Worm (Caenorhabditis elegans): Measurements from ENCODE around the gene H41C03.2.
"Not testable (repeated sequence)": the region's sequence is repeated elsewhere in the genome, so short reads cannot be mapped to it uniquely, and the experiment has no call there.

H41C03.2 gene

DNA sequence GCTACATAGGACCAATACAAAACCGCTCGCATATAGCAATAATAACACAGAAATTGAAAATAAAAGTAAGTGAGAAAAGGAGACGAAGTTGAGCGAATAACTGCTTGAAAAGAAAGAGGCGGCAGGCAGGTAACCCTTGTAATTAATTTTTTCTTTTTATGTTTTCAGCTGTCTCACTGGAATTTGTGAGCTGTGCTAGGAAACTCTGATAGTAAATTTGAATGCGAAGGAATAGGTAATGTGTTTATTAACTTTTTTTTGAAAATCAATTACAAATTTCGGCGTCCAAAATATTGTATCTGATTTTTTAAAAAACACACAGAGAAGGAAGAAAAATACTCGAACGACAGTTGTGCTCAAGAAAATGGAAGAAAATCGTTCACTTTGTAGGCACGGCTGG, at the start of gene H41C03.2:
TSS of gene H41C03.2 (minus strand) at position 101 of the 400 bp plus-strand sequence.
- TF ChIP-seq W03F9.2 (tag; optimal IDR thresholded peaks at IDR 0.05) (no peak), him-1 (tag; optimal IDR thresholded peaks at IDR 0.05) (no peak), dao-5 (tag; optimal IDR thresholded peaks at IDR 0.05) (no peak)

DNA sequence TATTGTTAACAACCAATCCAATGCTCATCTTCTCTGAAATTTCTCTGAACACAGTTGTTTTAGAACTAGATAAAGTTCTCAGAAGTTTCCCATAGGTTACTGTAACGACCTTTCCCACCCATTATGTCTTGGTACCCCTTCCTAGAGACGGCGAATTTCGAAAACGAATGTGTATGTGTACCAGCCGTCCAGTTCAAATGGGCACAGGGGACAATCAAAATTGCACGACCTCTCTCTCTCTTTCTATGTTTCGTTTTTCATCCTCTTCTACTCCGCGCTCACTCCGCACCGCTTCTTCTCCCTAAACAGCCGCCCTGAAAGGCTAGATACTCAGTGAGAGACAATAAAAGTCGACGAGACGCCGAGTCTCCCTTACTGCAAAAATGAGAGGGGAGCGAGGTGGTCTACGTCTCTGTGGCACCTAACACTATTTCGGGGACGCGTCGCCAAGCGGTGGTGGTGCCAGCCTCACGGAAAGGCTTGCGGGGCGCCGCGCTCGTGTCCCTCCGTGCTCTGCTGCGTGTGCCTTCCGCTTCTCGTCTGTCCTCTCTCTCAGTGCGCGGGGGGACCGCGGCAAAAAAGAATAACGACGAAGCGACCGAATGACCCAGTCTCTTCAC, 49.6 kb upstream of the H41C03.2 start:
- TF ChIP-seq W03F9.2 (tag; optimal IDR thresholded peaks at IDR 0.05) = no peak

DNA sequence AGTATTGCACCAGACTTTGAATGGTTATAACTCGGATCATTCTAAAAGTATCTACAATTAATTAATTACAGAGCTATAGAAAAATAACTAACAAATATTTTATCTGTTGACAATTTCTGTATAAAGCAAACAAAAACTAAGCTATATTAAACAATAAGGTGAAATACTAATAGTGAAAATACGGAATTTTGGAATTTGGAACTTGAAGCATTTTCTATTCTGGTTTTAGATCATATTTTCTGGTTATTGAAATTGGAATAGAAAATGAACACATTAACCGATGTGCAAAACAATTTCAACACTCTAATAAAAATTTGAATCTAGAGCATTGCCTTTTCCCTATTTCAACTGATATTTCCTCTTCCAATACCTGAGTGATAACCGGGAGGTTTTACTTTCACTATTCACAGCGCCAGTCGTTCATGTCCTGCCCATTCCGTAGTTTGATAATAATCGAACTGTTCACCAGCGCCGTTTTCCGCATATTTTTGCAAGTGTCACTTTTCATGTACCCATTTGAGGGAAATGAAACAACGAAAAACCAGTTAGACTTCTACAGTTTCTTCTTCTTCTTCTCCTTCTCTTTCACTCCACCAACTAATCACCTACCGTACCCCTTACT, 48.1 kb upstream of the H41C03.2 start:
- TF ChIP-seq him-1 (tag; optimal IDR thresholded peaks at IDR 0.05) (no peak), dao-5 (tag; optimal IDR thresholded peaks at IDR 0.05) (no peak), W03F9.2 (tag; optimal IDR thresholded peaks at IDR 0.05) (peak; percentile 16)

DNA sequence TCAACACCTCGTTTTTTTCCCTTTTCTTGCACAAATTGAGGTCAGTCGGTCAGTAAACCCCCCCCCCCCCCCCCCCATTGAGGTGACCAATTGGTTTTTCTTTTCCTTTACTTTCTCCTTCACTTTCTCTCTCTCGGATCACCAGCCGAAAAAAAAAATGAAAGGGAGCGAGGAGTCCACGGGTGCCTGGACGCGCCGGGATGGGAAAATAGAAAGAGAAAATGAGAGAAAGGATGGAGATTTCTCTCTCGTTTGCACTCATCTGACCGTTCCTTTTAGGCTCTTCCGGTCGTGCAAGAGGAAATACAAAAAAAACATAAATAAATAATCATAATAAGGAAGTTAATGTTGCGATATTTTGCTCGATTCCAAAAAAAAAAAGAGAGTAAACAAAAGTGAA, 47.2 kb upstream of the H41C03.2 start:
- no peak for TF ChIP-seq him-1 (tag; optimal IDR thresholded peaks at IDR 0.05)
- TF ChIP-seq W03F9.2 (tag; optimal IDR thresholded peaks at IDR 0.05) = no peak
- no peak for TF ChIP-seq dao-5 (tag; optimal IDR thresholded peaks at IDR 0.05)

DNA sequence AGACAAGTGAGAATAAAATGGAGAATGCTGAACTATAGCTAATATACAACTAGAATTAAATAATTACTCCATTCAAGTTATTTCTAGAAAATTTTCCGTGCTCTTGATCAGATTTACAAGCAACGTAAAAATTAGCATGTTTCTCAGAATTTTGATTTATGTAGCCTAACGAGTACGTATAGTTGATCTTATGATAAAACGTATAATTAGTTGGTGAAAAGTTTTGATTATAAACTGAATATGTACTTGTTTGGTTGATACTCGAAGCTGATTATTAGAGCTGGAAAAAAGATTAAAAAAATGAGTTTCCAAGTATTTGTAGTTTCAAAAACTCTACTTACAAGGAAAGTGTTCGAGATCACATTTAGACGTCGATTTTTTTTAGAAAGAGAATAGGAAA, 44.6 kb upstream of the H41C03.2 start:
- TF ChIP-seq dao-5 (tag; optimal IDR thresholded peaks at IDR 0.05) (no peak), him-1 (tag; optimal IDR thresholded peaks at IDR 0.05) (no peak), W03F9.2 (tag; optimal IDR thresholded peaks at IDR 0.05) (no peak)

DNA sequence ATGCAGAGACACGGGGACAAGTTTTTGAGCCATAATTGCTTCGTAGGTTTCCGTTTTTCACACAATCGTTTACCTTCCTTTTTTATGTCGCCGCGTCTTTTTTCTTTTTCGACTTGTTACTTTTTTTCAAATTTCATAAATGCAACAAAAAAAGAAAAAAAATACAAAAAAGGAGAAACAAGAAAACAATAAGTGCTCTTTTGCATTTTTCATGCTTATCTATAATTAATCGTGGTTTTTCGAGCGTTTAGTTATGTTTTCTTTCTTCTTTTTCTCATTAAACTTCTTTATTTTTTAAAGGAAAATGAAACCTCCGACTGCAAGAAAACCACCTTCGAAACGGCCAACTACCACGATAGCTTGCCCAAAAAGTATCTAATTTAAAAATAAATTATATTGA, 44.0 kb upstream of the H41C03.2 start, which contains the start of gene F59G1.4:
TSS of gene F59G1.4 (plus strand) at position 301 of the 400 bp plus-strand sequence.
- TF ChIP-seq W03F9.2 (tag; optimal IDR thresholded peaks at IDR 0.05) (no peak), dao-5 (tag; optimal IDR thresholded peaks at IDR 0.05) (no peak), him-1 (tag; optimal IDR thresholded peaks at IDR 0.05) (no peak)

DNA sequence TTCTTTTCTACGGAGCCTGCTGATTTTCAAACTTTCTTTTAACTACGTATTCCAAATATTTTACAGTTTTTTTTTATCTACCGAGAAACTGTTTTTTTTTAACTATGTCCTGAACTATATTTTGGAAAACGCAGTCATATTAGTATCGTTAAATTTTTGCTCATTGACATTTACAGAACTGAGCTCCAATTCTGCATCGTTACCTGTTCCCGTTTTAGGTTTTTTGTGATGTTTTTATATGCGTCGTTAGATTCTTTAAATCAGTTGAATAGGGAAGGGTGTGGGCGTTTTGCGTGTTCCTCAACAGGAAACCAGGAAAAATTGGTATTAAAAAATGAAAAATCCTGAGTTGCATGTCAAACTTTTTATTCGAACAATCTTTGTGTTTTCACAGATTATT, 40.9 kb upstream of the H41C03.2 start:
- TF ChIP-seq dao-5 (tag; optimal IDR thresholded peaks at IDR 0.05) (no peak), W03F9.2 (tag; optimal IDR thresholded peaks at IDR 0.05) (no peak)

DNA sequence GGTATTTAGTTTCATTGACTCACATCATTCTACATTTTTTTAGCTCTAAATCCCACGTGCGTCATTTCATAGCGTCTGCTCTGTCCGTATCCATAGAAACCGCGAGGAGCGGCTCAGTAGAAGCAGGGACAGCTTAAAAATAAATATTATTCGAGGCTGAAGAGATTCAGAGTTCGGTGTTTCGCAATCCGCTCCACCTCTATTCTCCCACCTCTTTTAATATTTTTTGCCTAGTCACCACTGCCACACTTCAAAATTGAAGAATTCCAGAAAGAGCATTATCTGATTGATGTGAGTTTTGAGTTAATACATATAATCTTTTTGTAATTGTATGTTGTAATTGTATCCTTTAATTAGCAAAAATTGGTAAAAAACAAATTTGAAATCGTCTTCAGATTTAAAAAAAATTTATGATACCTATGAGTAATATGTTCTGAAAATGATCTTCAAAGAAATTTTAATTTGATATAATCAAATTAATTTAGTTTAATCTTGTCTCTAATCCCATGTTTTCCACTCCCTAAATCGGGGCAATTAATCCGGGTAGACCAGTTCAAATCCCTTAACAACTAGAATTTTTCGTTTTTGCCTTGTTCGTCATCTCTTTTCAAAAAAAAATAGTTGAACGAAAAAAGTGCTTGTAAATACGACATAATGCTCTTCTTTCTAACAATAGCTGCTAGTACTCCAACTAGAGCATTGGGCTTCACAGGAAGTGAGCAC, 37.7 kb upstream of the H41C03.2 start:
- TF ChIP-seq him-1 (tag; optimal IDR thresholded peaks at IDR 0.05) = no peak
- TF ChIP-seq W03F9.2 (tag; optimal IDR thresholded peaks at IDR 0.05) = no peak
- TF ChIP-seq dao-5 (tag; optimal IDR thresholded peaks at IDR 0.05) = no peak

DNA sequence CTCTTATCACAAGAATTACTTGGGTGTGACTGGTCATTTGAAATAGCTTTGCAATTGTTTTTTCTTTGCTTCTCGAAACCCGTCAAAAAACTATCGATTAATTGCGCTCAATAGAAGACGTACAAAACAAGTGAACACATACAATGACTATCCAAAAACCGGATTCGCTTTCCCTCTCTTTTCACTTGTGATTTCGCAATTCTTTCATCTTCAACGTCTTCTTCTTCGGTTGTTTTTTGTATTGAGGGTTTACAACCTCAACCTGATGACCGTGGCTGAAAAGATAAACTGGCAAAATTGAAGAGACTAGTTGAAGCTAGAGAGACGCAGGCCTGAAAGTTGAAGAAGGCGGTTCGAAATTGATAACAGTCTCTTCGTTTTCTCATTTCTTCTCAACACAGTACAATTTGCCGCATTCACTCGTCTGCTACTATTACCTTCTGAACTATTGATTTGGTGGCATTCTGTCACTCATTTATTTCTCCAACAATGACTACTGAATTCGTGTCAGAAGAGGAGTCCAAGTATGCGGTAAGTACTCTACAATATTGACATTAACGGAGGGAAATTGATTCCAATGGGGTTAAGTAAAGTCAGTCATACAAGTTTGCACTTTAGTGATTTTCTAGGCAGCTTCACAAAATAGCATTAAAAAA, 34.2 kb upstream of the H41C03.2 start:
- TF ChIP-seq W03F9.2 (tag; optimal IDR thresholded peaks at IDR 0.05) = no peak
- no peak for TF ChIP-seq dao-5 (tag; optimal IDR thresholded peaks at IDR 0.05)
- TF ChIP-seq him-1 (tag; optimal IDR thresholded peaks at IDR 0.05) = no peak

DNA sequence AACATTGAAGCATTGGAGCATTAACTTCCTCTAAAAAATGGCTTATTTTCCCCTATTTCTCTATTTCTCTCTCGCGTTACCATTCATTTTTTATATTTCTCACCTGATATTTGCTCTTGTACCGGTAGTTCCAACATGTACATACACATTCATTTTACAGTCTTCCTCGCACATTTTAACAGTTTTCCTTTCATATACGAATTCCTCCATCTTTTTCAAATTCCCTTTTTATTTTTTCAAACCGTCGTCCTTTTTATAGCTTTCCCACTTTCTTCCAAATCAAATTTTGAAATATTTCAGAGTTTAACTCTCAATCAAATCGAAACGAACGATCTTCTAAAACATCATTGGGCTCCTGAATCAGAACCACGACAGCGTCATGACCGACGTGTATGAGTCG, 32.3 kb upstream of the H41C03.2 start, which contains the start of gene rfip-1:
TSS of gene rfip-1 (plus strand) at position 301 of the 400 bp plus-strand sequence.
- TF ChIP-seq dao-5 (tag; optimal IDR thresholded peaks at IDR 0.05) = no peak
- TF ChIP-seq him-1 (tag; optimal IDR thresholded peaks at IDR 0.05) = no peak
- no peak for TF ChIP-seq W03F9.2 (tag; optimal IDR thresholded peaks at IDR 0.05)

DNA sequence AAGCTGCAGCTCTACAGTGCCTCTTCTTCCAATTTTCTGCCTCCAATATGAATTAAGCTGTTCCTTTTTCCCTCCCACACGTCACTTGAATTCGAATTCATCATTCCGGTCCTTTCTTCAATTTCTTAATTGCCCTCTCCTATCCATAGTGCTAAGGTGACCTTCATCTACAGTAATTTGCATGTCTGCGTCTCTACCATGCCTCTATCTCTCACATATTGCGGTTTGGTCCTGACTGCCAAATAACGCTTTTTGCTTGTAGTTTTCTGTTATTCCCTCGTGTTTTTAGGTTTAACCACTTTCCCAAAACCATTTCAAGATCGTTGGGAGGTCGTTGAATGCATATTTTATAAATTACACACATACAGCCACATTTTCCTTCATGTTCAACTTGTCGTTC, 28.8 kb upstream of the H41C03.2 start:
- TF ChIP-seq him-1 (tag; optimal IDR thresholded peaks at IDR 0.05) = no peak
- TF ChIP-seq W03F9.2 (tag; optimal IDR thresholded peaks at IDR 0.05) = no peak
- no peak for TF ChIP-seq dao-5 (tag; optimal IDR thresholded peaks at IDR 0.05)

DNA sequence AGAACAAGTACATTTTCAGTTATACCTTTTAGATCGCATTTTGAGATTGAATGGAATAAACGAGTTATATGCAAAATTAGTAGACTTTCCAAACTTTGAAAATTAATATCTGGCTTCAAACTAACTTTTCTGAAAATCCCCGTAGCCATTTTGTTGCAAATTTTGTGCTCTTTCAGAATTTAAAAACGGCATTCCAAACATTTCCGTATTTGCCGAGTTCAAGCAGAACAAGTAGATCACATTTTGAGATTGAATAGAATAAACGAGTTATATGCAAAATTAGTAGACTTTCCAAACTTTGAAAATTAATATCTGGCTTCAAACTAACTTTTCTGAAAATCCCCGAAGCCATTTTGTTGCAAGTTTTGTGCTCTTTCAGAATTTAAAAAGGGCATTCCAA, 24.6 kb upstream of the H41C03.2 start, which contains the start of gene F55C12.2:
TSS of gene F55C12.2 (plus strand) at position 301 of the 400 bp plus-strand sequence.
- TF ChIP-seq dao-5, him-1, W03F9.2 (tag; optimal IDR thresholded peaks at IDR 0.05): not testable (repeated sequence)

DNA sequence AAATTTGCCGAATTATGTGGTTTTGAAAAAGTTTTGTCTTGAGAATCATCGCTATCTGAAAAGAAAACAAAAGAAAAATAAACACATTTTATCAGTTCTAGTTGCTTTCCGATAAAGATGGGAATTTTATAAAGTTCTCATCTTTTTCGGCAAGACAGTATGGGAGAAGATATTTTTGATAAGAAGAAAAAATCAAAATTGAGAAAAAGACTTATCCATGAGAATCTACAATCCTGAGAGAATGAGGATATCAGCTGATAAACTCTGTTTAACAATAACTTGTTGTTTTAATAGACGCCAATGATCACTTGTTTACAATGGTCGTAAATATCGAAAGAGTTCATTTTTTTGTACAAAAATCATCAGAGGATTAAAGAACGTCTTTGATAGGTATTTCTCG, 24.1 kb upstream of the H41C03.2 start, which contains the start of gene F55C12.6:
TSS of gene F55C12.6 (minus strand) at position 101 of the 400 bp plus-strand sequence.
- TF ChIP-seq him-1 (tag; optimal IDR thresholded peaks at IDR 0.05) (no peak), dao-5 (tag; optimal IDR thresholded peaks at IDR 0.05) (no peak), W03F9.2 (tag; optimal IDR thresholded peaks at IDR 0.05) (no peak)

DNA sequence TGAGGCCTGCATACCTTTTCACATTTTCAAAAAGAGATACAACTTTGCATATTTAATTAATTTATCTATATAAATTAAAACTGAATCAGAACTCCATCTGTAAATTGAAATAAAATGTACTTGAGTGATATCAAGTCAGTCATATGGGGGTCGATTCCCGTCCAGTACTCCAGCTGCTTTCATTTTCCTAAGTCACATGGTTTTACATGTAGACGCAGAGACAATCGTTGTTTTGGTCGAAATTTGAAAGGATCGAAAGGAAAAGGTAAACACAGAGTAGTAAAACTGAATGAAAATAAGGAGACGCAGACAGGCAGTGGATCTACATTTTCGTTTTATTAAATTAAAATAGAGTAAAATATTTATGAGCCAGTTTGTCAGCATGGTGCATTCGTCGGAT, 22.2 kb upstream of the H41C03.2 start:
- TF ChIP-seq W03F9.2 (tag; optimal IDR thresholded peaks at IDR 0.05) (no peak), him-1 (tag; optimal IDR thresholded peaks at IDR 0.05) (no peak), dao-5 (tag; optimal IDR thresholded peaks at IDR 0.05) (no peak)
